Worm (Caenorhabditis elegans): ENCODE data around the gene srh-52.
"Not testable (repeated sequence)": the region's sequence is repeated elsewhere in the genome, so short reads cannot be mapped to it uniquely, and the experiment has no call there.

srh-52 gene

DNA sequence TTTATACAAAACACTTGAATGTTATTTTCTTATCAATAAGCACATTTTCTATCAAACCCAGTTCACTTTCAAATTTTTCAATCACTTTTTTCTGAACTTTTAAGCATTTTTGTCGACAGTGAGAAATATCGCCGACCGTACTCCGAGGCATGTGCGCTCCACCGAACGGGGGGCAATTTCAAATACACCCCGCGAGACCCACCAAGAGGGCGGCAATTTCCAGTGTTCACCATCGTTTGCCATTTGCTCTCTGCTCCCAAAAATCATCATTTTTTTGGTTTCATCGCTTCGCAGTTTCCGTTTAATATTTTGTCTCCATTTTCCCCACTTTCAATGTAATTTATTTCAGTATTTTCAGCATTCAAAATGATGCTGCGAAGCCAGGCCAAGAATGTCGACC, 19.2 kb upstream of the srh-52 start, which contains the start of gene cyb-3 (continued):
- TF ChIP-seq F52B5.7 (tag; optimal IDR thresholded peaks at IDR 0.05) (no peak), K12H6.12 (tag; optimal IDR thresholded peaks at IDR 0.05) (no peak), D2030.7 (GFP tag; IDR thresholded peaks at IDR 0.05) (peak; percentile 91), lin-26 (GFP tag; IDR thresholded peaks at IDR 0.05) (no peak), C06A6.2 (GFP tag; conservative IDR thresholded peaks at IDR 0.05) (no peak), C17E4.6 (GFP tag; IDR thresholded peaks at IDR 0.05) (no peak), dpl-1 (GFP tag; optimal IDR thresholded peaks at IDR 0.05) (peak; percentile 85), bed-1 (GFP tag; IDR thresholded peaks at IDR 0.05) (no peak), snpc-4 (GFP tag; optimal IDR thresholded peaks at IDR 0.05) (peak; percentile 1), snpc-4 (tag; optimal IDR thresholded peaks at IDR 0.05) (peak in 1 of 4 experiments; percentile 53), F49E8.2 (tag; optimal IDR thresholded peaks at IDR 0.05; ENCODE audit: insufficient read depth) (peak; percentile 80), tlf-1 (GFP tag; optimal IDR thresholded peaks at IDR 0.05) (peak; percentile 48), bed-2 (GFP tag; IDR thresholded peaks at IDR 0.05) (no peak), sdz-38 (tag; optimal IDR thresholded peaks at IDR 0.05) (no peak), tbp1 (GFP tag; optimal IDR thresholded peaks at IDR 0.05) (peak; percentile 53), F37B4.10 (GFP tag; IDR thresholded peaks at IDR 0.05) (no peak), ztf-22 (GFP tag; optimal IDR thresholded peaks at IDR 0.05) (no peak), Y53G8AR.9 (GFP tag; conservative IDR thresholded peaks at IDR 0.05) (0 out of 2 replicates have a peak, but pooled peaks have one; percentile 24), lin-54 (GFP tag; optimal IDR thresholded peaks at IDR 0.05) (peak; percentile 75), madf-6 (GFP tag; IDR thresholded peaks at IDR 0.05) (peak; percentile 95), attf-6 (GFP tag; IDR thresholded peaks at IDR 0.05) (no peak)

DNA sequence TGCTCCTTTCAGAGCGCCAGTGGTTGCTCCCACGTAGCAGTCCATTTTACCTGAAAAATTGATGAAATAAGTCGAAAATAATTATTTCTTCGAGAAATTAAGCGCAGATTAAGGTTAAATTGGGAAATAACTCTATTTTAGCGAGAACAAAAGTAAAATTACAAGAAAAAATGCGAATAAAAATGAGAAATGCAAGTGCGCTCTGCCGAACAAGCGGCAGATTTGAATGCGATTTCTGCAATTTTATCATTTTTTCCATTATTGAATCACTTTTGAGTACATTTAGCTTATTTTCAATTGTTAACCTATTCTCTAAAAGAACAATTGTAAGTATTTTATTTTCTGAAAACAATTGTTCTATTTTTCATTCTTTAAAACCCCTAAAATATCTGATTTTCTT, 18.8 kb upstream of the srh-52 start, which contains the start of gene T06E6.1:
Gene T06E6.1 (minus strand): TSS at position 56 of the 400 bp plus-strand sequence.
- TF ChIP-seq sptf-2 (GFP tag; optimal IDR thresholded peaks at IDR 0.05) (no peak), lin-54 (GFP tag; optimal IDR thresholded peaks at IDR 0.05) (peak; percentile 10), tlf-1 (GFP tag; optimal IDR thresholded peaks at IDR 0.05) (no peak)

DNA sequence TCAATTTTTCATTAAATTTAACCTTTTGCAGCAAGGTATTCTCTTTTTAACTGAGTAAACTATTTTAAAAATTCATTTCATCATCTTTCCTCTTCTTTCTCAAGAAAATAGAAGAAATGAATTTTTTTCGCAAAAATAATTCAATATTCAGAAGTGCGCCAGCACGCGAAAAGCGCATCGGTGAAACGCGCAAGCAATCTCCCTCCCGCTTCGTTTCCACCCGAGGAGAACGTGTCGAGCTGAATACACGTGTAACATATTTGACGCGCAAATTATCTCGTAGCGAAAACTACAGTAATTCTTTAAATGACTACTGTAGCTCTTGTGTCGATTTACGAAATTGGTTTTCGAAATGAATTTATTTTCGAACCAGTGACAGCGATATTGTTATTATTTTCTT, 15.9 kb upstream of the srh-52 start:
- peak; percentile 73 for TF ChIP-seq ztf-18 (tag; optimal IDR thresholded peaks at IDR 0.05)
- TF ChIP-seq attf-3 (GFP tag; conservative IDR thresholded peaks at IDR 0.05) = no peak
- no peak for TF ChIP-seq snpc-1.1 (tag; optimal IDR thresholded peaks at IDR 0.05; ENCODE audit: insufficient read depth)
- no peak for TF ChIP-seq ekl-4 (GFP tag; IDR thresholded peaks at IDR 0.05)
- TF ChIP-seq madf-6 (GFP tag; IDR thresholded peaks at IDR 0.05) = peak; percentile 11; the same call in 1 of the 2 replicates
- TF ChIP-seq pbrm-1 (GFP tag; IDR thresholded peaks at IDR 0.05) = no peak
- TF ChIP-seq mcd-1 (GFP tag; IDR thresholded peaks at IDR 0.05) = peak; percentile 45; the same call in 1 of the 2 replicates
- 0 out of 2 replicates have a peak, but pooled peaks have one; percentile 12 for TF ChIP-seq hmg-1.2 (GFP tag; IDR thresholded peaks at IDR 0.05)
- TF ChIP-seq lsl-1 (GFP tag; optimal IDR thresholded peaks at IDR 0.05) = peak; percentile 62

DNA sequence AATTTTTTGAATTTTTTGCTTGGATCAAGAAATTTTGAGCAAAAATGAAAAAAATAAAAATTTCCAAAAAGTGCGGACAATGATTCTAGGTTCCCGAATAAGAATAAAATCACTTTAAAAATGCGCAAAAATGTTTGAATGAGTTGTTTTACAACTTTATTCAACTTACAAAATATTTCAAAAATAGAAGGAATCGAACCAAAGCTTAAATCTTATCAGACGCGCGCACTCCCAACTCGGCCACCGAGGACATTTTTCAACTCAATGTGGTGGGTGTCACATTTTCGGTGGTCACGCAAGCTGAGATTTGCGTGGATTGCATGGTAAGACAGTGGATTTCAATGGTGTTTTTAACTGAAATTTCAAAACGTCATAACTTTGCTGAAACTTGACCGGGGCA, 14.5 kb upstream of the srh-52 start:
- TF ChIP-seq B0261.1 (tag; optimal IDR thresholded peaks at IDR 0.05) (peak; percentile 50), rpc-1 (tag; optimal IDR thresholded peaks at IDR 0.05) (peak; percentile 42), tbp1 (GFP tag; optimal IDR thresholded peaks at IDR 0.05) (peak; percentile 76)
- TF ChIP-seq rpc-1 (optimal IDR thresholded peaks at IDR 0.05) = not testable (repeated sequence)

Data from whole organism, young adult.